Worm (Caenorhabditis elegans): Measurements from ENCODE around the gene Y57E12B.10.

Y57E12B.10 gene

ce11 chrV:6934212-6934611, 1.6 kb downstream of the Y57E12B.10 start, which contains the start of gene lipl-6:
TSS of gene lipl-6 (minus strand) at chrV:6934312.
- no peak for TF ChIP-seq pqm-1 (tag; optimal IDR thresholded peaks at IDR 0.05)
- no peak for TF ChIP-seq unc-3 (GFP tag; conservative IDR thresholded peaks at IDR 0.05)
- no peak for TF ChIP-seq unc-3 (tag; optimal IDR thresholded peaks at IDR 0.05)

- TF ChIP-seq unc-55 (GFP tag; optimal IDR thresholded peaks at IDR 0.05) (peak; percentile 58), ceh-34 (tag; optimal IDR thresholded peaks at IDR 0.05) (no peak), pat-9 (tag; optimal IDR thresholded peaks at IDR 0.05) (peak; percentile 27), Y22D7AL.16 (tag; optimal IDR thresholded peaks at IDR 0.05) (no peak), rnt-1 (tag; optimal IDR thresholded peaks at IDR 0.05) (peak; percentile 34), ceh-31 (tag; optimal IDR thresholded peaks at IDR 0.05) (no peak), sox-4 (tag; optimal IDR thresholded peaks at IDR 0.05) (no peak), C38D4.7 (GFP tag; optimal IDR thresholded peaks at IDR 0.05) (no peak), ceh-18 (tag; optimal IDR thresholded peaks at IDR 0.05) (peak; percentile 46), hlh-6 (tag; optimal IDR thresholded peaks at IDR 0.05) (no peak), lin-11 (tag; optimal IDR thresholded peaks at IDR 0.05) (no peak), ceh-48 (tag; optimal IDR thresholded peaks at IDR 0.05) (no peak), ets-4 (tag; optimal IDR thresholded peaks at IDR 0.05) (no peak), gmeb-2 (tag; optimal IDR thresholded peaks at IDR 0.05) (no peak), nfya-1 (tag; optimal IDR thresholded peaks at IDR 0.05) (no peak), hlh-13 (GFP tag; optimal IDR thresholded peaks at IDR 0.05) (no peak), tbx-7 (tag; optimal IDR thresholded peaks at IDR 0.05) (no peak), hlh-8 (tag; optimal IDR thresholded peaks at IDR 0.05) (no peak), pros-1 (tag; optimal IDR thresholded peaks at IDR 0.05) (no peak), mec-3 (tag; optimal IDR thresholded peaks at IDR 0.05; ENCODE audit: borderline replicate concordance) (no peak), tbx-2 (tag; optimal IDR thresholded peaks at IDR 0.05) (no peak), ceh-14 (tag; optimal IDR thresholded peaks at IDR 0.05) (no peak), syd-9 (tag; optimal IDR thresholded peaks at IDR 0.05) (no peak), ceh-9 (tag; optimal IDR thresholded peaks at IDR 0.05) (no peak), ceh-45 (GFP tag; IDR thresholded peaks at IDR 0.05) (no peak)
Measured at ce11 chrV:6930284-6930683, 5.5 kb downstream of the Y57E12B.10 start.

- TF ChIP-seq ceh-2 (tag; optimal IDR thresholded peaks at IDR 0.05) (no peak), tbx-2 (tag; optimal IDR thresholded peaks at IDR 0.05) (no peak), hlh-15 (tag; optimal IDR thresholded peaks at IDR 0.05) (no peak), ceh-18 (tag; optimal IDR thresholded peaks at IDR 0.05) (no peak), elt-4 (tag; optimal IDR thresholded peaks at IDR 0.05) (no peak)
Measured at ce11 chrV:6928938-6929337, 6.8 kb downstream of the Y57E12B.10 start, which contains the start of gene unc-68. TSS of gene unc-68 (minus strand) at chrV:6929038.

- TF ChIP-seq ceh-31 (tag; optimal IDR thresholded peaks at IDR 0.05): no peak
Measured at ce11 chrV:6926633-6927032, 9.1 kb downstream of the Y57E12B.10 start.

DNA sequence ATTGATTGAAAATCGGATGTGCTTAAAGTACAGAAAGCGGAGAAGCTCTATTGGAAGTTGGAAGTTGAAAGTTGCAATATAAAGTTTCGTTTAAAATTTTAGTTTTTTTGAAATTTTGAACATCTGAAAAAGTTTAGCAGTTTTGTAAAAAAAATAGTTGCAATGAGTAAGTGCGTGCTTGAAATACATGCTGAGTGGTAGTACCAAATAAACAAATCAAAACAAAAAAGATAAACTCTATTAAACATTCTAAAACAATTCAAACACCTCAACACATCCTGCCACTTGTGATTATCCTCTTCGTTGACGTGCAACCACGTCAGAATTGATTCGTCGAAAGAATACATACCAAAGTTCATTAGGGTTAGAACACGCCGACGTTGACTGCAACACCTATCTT, 16.5 kb downstream of the Y57E12B.10 start:
- no peak for TF ChIP-seq tbx-2 (tag; optimal IDR thresholded peaks at IDR 0.05)
- TF ChIP-seq ceh-6 (GFP tag; optimal IDR thresholded peaks at IDR 0.05): no peak
- TF ChIP-seq hlh-13 (GFP tag; optimal IDR thresholded peaks at IDR 0.05): no peak
- TF ChIP-seq fax-1 (tag; optimal IDR thresholded peaks at IDR 0.05): no peak
- no peak for TF ChIP-seq pqm-1 (tag; optimal IDR thresholded peaks at IDR 0.05)
- no peak for TF ChIP-seq pha-2 (tag; optimal IDR thresholded peaks at IDR 0.05)

- no peak for TF ChIP-seq C08G9.2 (tag; optimal IDR thresholded peaks at IDR 0.05)
- no peak for TF ChIP-seq ceh-2 (tag; optimal IDR thresholded peaks at IDR 0.05)
- TF ChIP-seq hlh-30 (tag; optimal IDR thresholded peaks at IDR 0.05; ENCODE audit: insufficient read depth): no peak
- TF ChIP-seq dmd-4 (tag; optimal IDR thresholded peaks at IDR 0.05; ENCODE audit: borderline replicate concordance): no peak
- TF ChIP-seq ttx-3 (tag; optimal IDR thresholded peaks at IDR 0.05): no peak
- no peak for TF ChIP-seq ceh-14 (tag; optimal IDR thresholded peaks at IDR 0.05)
- TF ChIP-seq hlh-6 (tag; optimal IDR thresholded peaks at IDR 0.05): no peak
- no peak for TF ChIP-seq T23F11.4 (GFP tag; optimal IDR thresholded peaks at IDR 0.05)
- no peak for TF ChIP-seq pqm-1 (tag; optimal IDR thresholded peaks at IDR 0.05)
- TF ChIP-seq ceh-45 (GFP tag; IDR thresholded peaks at IDR 0.05): no peak
- no peak for TF ChIP-seq syd-9 (tag; optimal IDR thresholded peaks at IDR 0.05)
Measured at ce11 chrV:6917280-6917679, 18.5 kb downstream of the Y57E12B.10 start.
